Fruit fly (Drosophila melanogaster) whole organism, embryonic: ENCODE data around the gene 14-3-3epsilon.
A peak's percentile ranks its signal among the peaks of the same experiment; 100 is the strongest.

ENCODE experiments used
- Adf1 ChIP-seq: fragments of 200-800 bp; sonication (Bioruptor generic); IDR thresholded peaks from 2 replicates; pipeline ENCODE4 v1.3.6; 2022; ENCODE audit warnings: missing biosample characterization, missing genetic modification characterization
- Atf3 ChIP-seq: fragments of 200-800 bp; sonication (Bioruptor generic); optimal IDR thresholded peaks from 3 replicates; lab custom pipeline; 2016; ENCODE audit warnings: missing biosample characterization, missing genetic modification characterization
- CG11696 ChIP-seq: fragments of 200-800 bp; sonication (Bioruptor generic); IDR thresholded peaks from 2 replicates; pipeline ENCODE4 v1.3.6; 2022; ENCODE audit warnings: missing biosample characterization, missing genetic modification characterization
- CG12104 ChIP-seq: fragments of 200-800 bp; sonication (Bioruptor generic); optimal IDR thresholded peaks from 3 replicates; lab custom pipeline; 2016; ENCODE audit warnings: missing biosample characterization, missing genetic modification characterization
- CG12942 ChIP-seq: fragments of 200-800 bp; sonication (Bioruptor generic); optimal IDR thresholded peaks from 3 replicates; lab custom pipeline; 2016; ENCODE audit warnings: missing biosample characterization, missing genetic modification characterization
- CG15514 ChIP-seq: fragments of 200-800 bp; sonication (Bioruptor generic); optimal IDR thresholded peaks from 3 replicates; lab custom pipeline; 2017; ENCODE audit warnings: missing biosample characterization, missing genetic modification characterization, mild to moderate bottlenecking, moderate library complexity, missing genetic modification reagents
- CG17612 ChIP-seq: fragments of 200-800 bp; sonication (Bioruptor generic); IDR thresholded peaks from 2 replicates; pipeline ENCODE4 v1.3.6; 2022; ENCODE audit warnings: missing biosample characterization, missing genetic modification characterization
- CG18011 ChIP-seq: fragments of 200-800 bp; sonication (Bioruptor generic); optimal IDR thresholded peaks from 2 replicates; lab custom pipeline; 2017; ENCODE audit warnings: missing biosample characterization, missing genetic modification characterization, mild to moderate bottlenecking, moderate library complexity, missing genotype
- CG18764 ChIP-seq: fragments of 200-800 bp; sonication (Bioruptor generic); optimal IDR thresholded peaks from 3 replicates; lab custom pipeline; 2016; ENCODE audit warnings: missing biosample characterization, missing genetic modification characterization
- CG2889 ChIP-seq: fragments of 200-800 bp; sonication (Bioruptor generic); IDR thresholded peaks from 3 replicates; pipeline ENCODE4 v1.3.6; 2022; ENCODE audit warnings: missing biosample characterization, missing genetic modification characterization
- CG31388 ChIP-seq: fragments of 200-800 bp; sonication (Bioruptor generic); optimal IDR thresholded peaks from 2 replicates; lab custom pipeline; 2016; ENCODE audit warnings: missing biosample characterization, missing genetic modification characterization
- CG32767 ChIP-seq: fragments of 200-800 bp; sonication (Bioruptor generic); IDR thresholded peaks from 2 replicates; pipeline ENCODE4 v1.3.6; 2022; ENCODE audit warnings: missing biosample characterization, missing genetic modification characterization
- CG34224 ChIP-seq: fragments of 200-800 bp; sonication (Bioruptor generic); IDR thresholded peaks from 3 replicates; pipeline ENCODE4 v1.3.6; 2022; ENCODE audit warnings: missing biosample characterization, missing genetic modification characterization; ENCODE audit not compliant: partially characterized antibody
- CG43689 ChIP-seq: fragments of 200-800 bp; sonication (Bioruptor generic); IDR thresholded peaks from 2 replicates; pipeline ENCODE4 v1.3.6; 2022; ENCODE audit warnings: missing biosample characterization, missing genetic modification characterization
- CG4404 ChIP-seq: fragments of 200-800 bp; sonication (Bioruptor generic); IDR thresholded peaks from 2 replicates; pipeline ENCODE4 v1.3.6; 2022; ENCODE audit warnings: missing biosample characterization, missing genetic modification characterization
- CG6272 ChIP-seq: fragments of 200-800 bp; sonication (Bioruptor generic); IDR thresholded peaks from 2 replicates; pipeline ENCODE4 v1.3.6; 2022; ENCODE audit warnings: missing biosample characterization, missing genetic modification characterization
- CG6765 ChIP-seq: fragments of 200-800 bp; sonication (Bioruptor generic); optimal IDR thresholded peaks from 3 replicates; lab custom pipeline; 2017; ENCODE audit warnings: missing biosample characterization, mild to moderate bottlenecking, missing genetic modification characterization
- CG7271 ChIP-seq: fragments of 200-800 bp; sonication (Bioruptor generic); optimal IDR thresholded peaks from 2 replicates; lab custom pipeline; 2018; ENCODE audit warnings: missing biosample characterization, mild to moderate bottlenecking, missing genetic modification characterization, moderate library complexity
- CG7987 ChIP-seq: fragments of 200-800 bp; sonication (Bioruptor generic); optimal IDR thresholded peaks from 2 replicates; lab custom pipeline; 2018; ENCODE audit warnings: missing biosample characterization, mild to moderate bottlenecking, missing genetic modification characterization, moderate library complexity
- CG9215 ChIP-seq: fragments of 200-800 bp; sonication (Bioruptor generic); IDR thresholded peaks from 2 replicates; pipeline ENCODE4 v1.3.6; 2022; ENCODE audit warnings: missing biosample characterization, missing genetic modification characterization
- CrebB ChIP-seq: fragments of 200-800 bp; sonication (Bioruptor generic); optimal IDR thresholded peaks from 3 replicates; lab custom pipeline; 2018; ENCODE audit warnings: missing biosample characterization, mild to moderate bottlenecking, missing genetic modification characterization
- E2f2 ChIP-seq: fragments of 200-800 bp; sonication (Bioruptor generic); IDR thresholded peaks from 2 replicates; pipeline ENCODE4 v1.3.6; 2022; ENCODE audit warnings: missing biosample characterization, missing genetic modification characterization
- Eip74EF ChIP-seq, 2 experiments: fragments of 200-800 bp in 1 of 2; fragments of >200 bp in 1 of 2; sonication (Bioruptor generic) in 1 of 2; optimal IDR thresholded peaks; 2 replicates each; lab custom pipeline; 2017 to 2019; ENCODE audit warnings: missing biosample characterization in 2 of 2, missing genetic modification characterization in 2 of 2, mild to moderate bottlenecking in 1 of 2, moderate library complexity in 1 of 2
- Ets97D ChIP-seq: fragments of 200-800 bp; sonication (Bioruptor generic); optimal IDR thresholded peaks from 3 replicates; lab custom pipeline; 2016; ENCODE audit warnings: missing biosample characterization, missing genetic modification characterization
- MTF-1 ChIP-seq: fragments of 200-800 bp; sonication (Bioruptor generic); optimal IDR thresholded peaks from 2 replicates; lab custom pipeline; 2018; ENCODE audit warnings: missing biosample characterization, mild to moderate bottlenecking, missing genetic modification characterization, borderline replicate concordance
- Meics ChIP-seq: fragments of 200-800 bp; sonication (Bioruptor generic); optimal IDR thresholded peaks from 2 replicates; lab custom pipeline; 2017; ENCODE audit warnings: missing biosample characterization, mild to moderate bottlenecking, missing genetic modification characterization
- NFAT ChIP-seq: fragments of 200-800 bp; sonication (Bioruptor generic); IDR thresholded peaks from 2 replicates; pipeline ENCODE4 v1.3.6; 2022; ENCODE audit warnings: missing biosample characterization, missing genetic modification characterization
- Nf-YA ChIP-seq: fragments of 200-800 bp; sonication (Bioruptor generic); IDR thresholded peaks from 2 replicates; pipeline ENCODE4 v1.3.6; 2022; ENCODE audit warnings: missing biosample characterization, missing genetic modification characterization
- Sox100B ChIP-seq: fragments of 200-800 bp; sonication (Bioruptor generic); optimal IDR thresholded peaks from 3 replicates; lab custom pipeline; 2018; ENCODE audit warnings: missing biosample characterization, mild to moderate bottlenecking, missing genetic modification characterization
- Trl ChIP-seq, 3 experiments: fragments of >200 bp in 2 of 3; fragments of 200-800 bp in 1 of 3; sonication (Bioruptor generic) in 1 of 3; optimal IDR thresholded peaks; 2 replicates in 1 of 3; 3 replicates in 2 of 3; lab custom pipeline; 2016 to 2017; ENCODE audit warnings: missing biosample characterization in 1 of 3, missing genetic modification characterization in 1 of 3
- cg ChIP-seq: fragments of 200-800 bp; sonication (Bioruptor generic); optimal IDR thresholded peaks from 3 replicates; lab custom pipeline; 2019; ENCODE audit warnings: missing biosample characterization, mild to moderate bottlenecking, missing genetic modification characterization, moderate library complexity
- danr ChIP-seq: fragments of 200-800 bp; sonication (Bioruptor generic); IDR thresholded peaks from 2 replicates; pipeline ENCODE4 v1.3.6; 2022; ENCODE audit warnings: missing biosample characterization, missing genetic modification characterization
- dm ChIP-seq: fragments of 200-800 bp; sonication (Bioruptor generic); optimal IDR thresholded peaks from 3 replicates; lab custom pipeline; 2016; ENCODE audit warnings: missing biosample characterization, missing genetic modification characterization
- eve ChIP-seq, 2 experiments: fragments of >200 bp; optimal IDR thresholded peaks; 2 replicates each; lab custom pipeline; 2017; ENCODE audit warnings: missing biosample characterization in 2 of 2, missing genetic modification characterization in 2 of 2
- fd64A ChIP-seq: fragments of 200-800 bp; sonication (Bioruptor generic); optimal IDR thresholded peaks from 3 replicates; lab custom pipeline; 2018; ENCODE audit warnings: missing biosample characterization, mild to moderate bottlenecking, missing genetic modification characterization
- ftz-f1 ChIP-seq: fragments of 200-800 bp; sonication (Bioruptor generic); optimal IDR thresholded peaks from 2 replicates; lab custom pipeline; 2016; ENCODE audit warnings: missing biosample characterization, missing genetic modification characterization
- ham ChIP-seq: fragments of 200-800 bp; sonication (Bioruptor generic); IDR thresholded peaks from 2 replicates; pipeline ENCODE4 v1.3.6; 2022; ENCODE audit warnings: missing biosample characterization, missing genetic modification characterization
- her ChIP-seq: fragments of 200-800 bp; sonication (Bioruptor generic); optimal IDR thresholded peaks from 2 replicates; lab custom pipeline; 2016; ENCODE audit warnings: missing biosample characterization, missing genetic modification characterization
- kah ChIP-seq: fragments of 200-800 bp; sonication (Bioruptor generic); optimal IDR thresholded peaks from 2 replicates; lab custom pipeline; 2018; ENCODE audit warnings: missing biosample characterization, mild to moderate bottlenecking, missing genetic modification characterization
- lbe ChIP-seq: fragments of 200-800 bp; sonication (Bioruptor generic); optimal IDR thresholded peaks from 2 replicates; lab custom pipeline; 2016; ENCODE audit warnings: missing biosample characterization, mild to moderate bottlenecking, missing genetic modification characterization
- nerfin-1 ChIP-seq: fragments of 200-800 bp; sonication (Bioruptor generic); optimal IDR thresholded peaks from 3 replicates; lab custom pipeline; 2019; ENCODE audit warnings: missing biosample characterization, mild to moderate bottlenecking, missing genetic modification characterization, moderate library complexity
- oc ChIP-seq: fragments of 200-800 bp; sonication (Bioruptor generic); optimal IDR thresholded peaks from 2 replicates; lab custom pipeline; 2018; ENCODE audit warnings: missing biosample characterization, mild to moderate bottlenecking, missing genetic modification characterization, moderate library complexity
- odd ChIP-seq: fragments of 200-800 bp; sonication (Bioruptor generic); optimal IDR thresholded peaks from 2 replicates; lab custom pipeline; 2017; ENCODE audit warnings: missing biosample characterization, mild to moderate bottlenecking, missing genetic modification characterization
- p53 ChIP-seq: fragments of 200-800 bp; sonication (Bioruptor generic); optimal IDR thresholded peaks from 2 replicates; lab custom pipeline; 2016; ENCODE audit warnings: missing biosample characterization, missing genetic modification characterization
- pfk ChIP-seq: fragments of 200-800 bp; sonication (Bioruptor generic); optimal IDR thresholded peaks from 2 replicates; lab custom pipeline; 2018; ENCODE audit warnings: missing biosample characterization, mild to moderate bottlenecking, missing genetic modification characterization, moderate library complexity
- pita ChIP-seq: fragments of 200-800 bp; sonication (Bioruptor generic); optimal IDR thresholded peaks from 2 replicates; lab custom pipeline; 2017; ENCODE audit warnings: missing biosample characterization, mild to moderate bottlenecking, missing genetic modification characterization
- sd ChIP-seq: fragments of 200-800 bp; sonication (Bioruptor generic); optimal IDR thresholded peaks from 3 replicates; lab custom pipeline; 2018; ENCODE audit warnings: missing biosample characterization, mild to moderate bottlenecking, missing genetic modification characterization, moderate library complexity
- sna ChIP-seq: fragments of 200-800 bp; sonication (Bioruptor generic); IDR thresholded peaks from 2 replicates; pipeline ENCODE4 v1.3.6; 2022; ENCODE audit warnings: missing biosample characterization, missing genetic modification characterization; ENCODE audit not compliant: partially characterized antibody
- sug ChIP-seq: fragments of 200-800 bp; optimal IDR thresholded peaks from 2 replicates; lab custom pipeline; 2019; ENCODE audit warnings: missing biosample characterization, mild to moderate bottlenecking, missing genetic modification characterization, moderate library complexity
- tx ChIP-seq: fragments of 200-800 bp; sonication (Bioruptor generic); optimal IDR thresholded peaks from 2 replicates; lab custom pipeline; 2016; ENCODE audit warnings: missing biosample characterization, missing genetic modification characterization
- zfh1 ChIP-seq: fragments of 200-800 bp; sonication (Bioruptor generic); IDR thresholded peaks from 3 replicates; pipeline ENCODE4 v1.3.6; 2022; ENCODE audit warnings: missing biosample characterization, missing genetic modification characterization

Gene 14-3-3epsilon

dm6 chr3R:18267489-18267888 is 25.2 kb downstream of the 14-3-3epsilon start, which contains the start of gene CG18599:
TSS of gene CG18599 (plus strand) at chr3R:18267789.
- TF ChIP-seq CG15514 = peak; percentile 49
- TF ChIP-seq fd64A = no peak
- no peak for TF ChIP-seq CG12104 (GFP tag; lab: Kevin White, UChicago)
- TF ChIP-seq Nf-YA = 0 out of 2 replicates have a peak, but pooled peaks have one; percentile 20
- TF ChIP-seq Trl (optimal IDR thresholded peaks at IDR 0.05; lab: Kevin White, UChicago) = no peak
- TF ChIP-seq Trl (GFP tag; optimal IDR thresholded peaks at IDR 0.05; lab: Kevin White, UChicago) = no peak
- TF ChIP-seq tx (GFP tag; lab: Kevin White, UChicago) = no peak
- no peak for TF ChIP-seq CG12942 (GFP tag; lab: Kevin White, UChicago)
- TF ChIP-seq Sox100B (GFP tag; lab: Kevin White, UChicago) = no peak
- TF ChIP-seq cg = peak; percentile 33
- TF ChIP-seq sd = no peak
- TF ChIP-seq CG6272 (GFP tag; lab: Robert Waterston, UW) = 0 out of 2 replicates have a peak, but pooled peaks have one; percentile 25
- peak; percentile 48 for TF ChIP-seq Ets97D
- no peak for TF ChIP-seq CG17612 (GFP tag; lab: Robert Waterston, UW)
- TF ChIP-seq CG31388 (GFP tag; lab: Kevin White, UChicago) = no peak
- peak; percentile 9; the same call in 1 of the 2 replicates for TF ChIP-seq CG43689 (GFP tag; lab: Robert Waterston, UW)
- peak; percentile 57 for TF ChIP-seq Adf1 (GFP tag; lab: Robert Waterston, UW)
- no peak for TF ChIP-seq pfk (GFP tag; lab: Kevin White, UChicago)
- no peak for TF ChIP-seq pita (GFP tag; lab: Kevin White, UChicago)
- TF ChIP-seq danr (GFP tag; lab: Robert Waterston, UW) = no peak
- TF ChIP-seq her (GFP tag; lab: Kevin White, UChicago) = no peak
- TF ChIP-seq CG18011 (GFP tag; lab: Kevin White, UChicago) = no peak
- peak; percentile 36 for TF ChIP-seq CG7271
- TF ChIP-seq Eip74EF (GFP tag; optimal IDR thresholded peaks at IDR 0.05; lab: Kevin White, UChicago) = no peak
- no peak for TF ChIP-seq CG6765
- TF ChIP-seq sug (tag; lab: Kevin White, UChicago) = no peak
- TF ChIP-seq CG2889 = no peak
- no peak for TF ChIP-seq dm (GFP tag; lab: Kevin White, UChicago)
- TF ChIP-seq kah = no peak
- no peak for TF ChIP-seq CG32767
- TF ChIP-seq E2f2 (GFP tag; lab: Robert Waterston, UW) = no peak
- TF ChIP-seq CG4404 (GFP tag; lab: Robert Waterston, UW) = peak; percentile 19; the same call in 1 of the 2 replicates
- no peak for TF ChIP-seq oc (tag; lab: Kevin White, UChicago)
- TF ChIP-seq CG11696 (GFP tag; lab: Robert Waterston, UW) = no peak
- TF ChIP-seq odd (GFP tag; lab: Kevin White, UChicago) = no peak

DNA sequence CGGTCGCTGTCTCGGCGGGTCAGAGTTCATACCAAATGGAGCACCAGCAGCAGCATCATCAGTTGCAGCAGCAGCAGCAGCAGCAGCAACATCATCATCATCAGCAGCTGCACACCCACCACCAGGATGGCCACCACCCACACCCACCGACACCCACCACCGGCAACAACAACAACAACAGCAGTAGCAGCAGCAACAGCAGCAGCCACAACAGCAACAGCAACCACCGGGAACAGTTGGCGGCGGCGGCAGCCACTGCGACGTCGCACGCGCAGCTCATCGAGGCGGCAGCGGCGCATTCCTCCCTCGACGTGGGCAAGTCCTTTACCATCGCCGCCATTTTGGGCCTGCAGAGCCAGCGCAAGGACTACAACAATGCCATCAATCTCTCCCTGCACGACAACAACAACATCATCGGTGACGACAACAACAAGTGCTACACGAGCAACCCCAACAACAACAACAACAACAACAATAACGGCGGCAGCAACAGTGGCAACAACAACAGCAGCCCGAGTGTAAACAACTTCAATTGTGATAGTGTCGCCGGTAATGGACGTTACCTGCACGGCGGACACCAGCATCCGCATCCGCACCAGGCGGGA is 27.5 kb downstream of the 14-3-3epsilon start:
- TF ChIP-seq ftz-f1 (GFP tag; lab: Kevin White, UChicago) (no peak), eve (GFP tag; optimal IDR thresholded peaks at IDR 0.05; lab: Kevin White, UChicago) (no peak), Atf3 (GFP tag; lab: Kevin White, UChicago) (no peak), NFAT (GFP tag; lab: Robert Waterston, UW) (no peak), CrebB (tag; lab: Kevin White, UChicago) (no peak), zfh1 (GFP tag; lab: Robert Waterston, UW) (no peak), CG34224 (GFP tag; lab: Robert Waterston, UW) (0 out of 3 replicates have a peak, but pooled peaks have one; percentile 15), nerfin-1 (peak; percentile 17), Ets97D (no peak), CG9215 (GFP tag; lab: Robert Waterston, UW) (no peak), Meics (GFP tag; lab: Kevin White, UChicago) (no peak), CG7987 (no peak), MTF-1 (GFP tag; lab: Kevin White, UChicago) (no peak), sug (tag; lab: Kevin White, UChicago) (no peak), p53 (GFP tag; lab: Kevin White, UChicago) (no peak), sna (GFP tag; lab: Robert Waterston, UW) (0 out of 2 replicates have a peak, but pooled peaks have one; percentile 27), lbe (GFP tag; lab: Kevin White, UChicago) (no peak), ham (no peak), CG18764 (no peak)
